Worm (Caenorhabditis elegans): ENCODE results near the gene C45B2.3.

Gene C45B2.3

ce11 chrX:6041995-6042481 is 40.7 kb upstream of the C45B2.3 start (continued):
- TF ChIP-seq mab-5 (tag; optimal IDR thresholded peaks at IDR 0.05), result peak; percentile 4
- TF ChIP-seq sma-3 (GFP tag; optimal IDR thresholded peaks at IDR 0.05), result peak; percentile 90
- peak; percentile 75 for TF ChIP-seq fos-1 (tag; optimal IDR thresholded peaks at IDR 0.05)
- no peak for TF ChIP-seq ztf-1 (GFP tag; conservative IDR thresholded peaks at IDR 0.05)
- peak; percentile 94 for TF ChIP-seq nhr-129 (tag; optimal IDR thresholded peaks at IDR 0.05)
- peak in 1 of 2 experiments; percentile 26 for TF ChIP-seq mdl-1 (tag; optimal IDR thresholded peaks at IDR 0.05)
- no peak for TF ChIP-seq zag-1 (tag; optimal IDR thresholded peaks at IDR 0.05)
- peak; percentile 56 for TF ChIP-seq gmeb-1 (tag; optimal IDR thresholded peaks at IDR 0.05)
- TF ChIP-seq alr-1 (tag; optimal IDR thresholded peaks at IDR 0.05), result no peak
- TF ChIP-seq lin-13 (GFP tag; optimal IDR thresholded peaks at IDR 0.05), result peak; percentile 64
- TF ChIP-seq nhr-6 (tag; optimal IDR thresholded peaks at IDR 0.05), result peak; percentile 74
- TF ChIP-seq sem-4 (tag; optimal IDR thresholded peaks at IDR 0.05), result peak; percentile 86
- no peak for TF ChIP-seq lin-11 (tag; optimal IDR thresholded peaks at IDR 0.05)
- no peak for TF ChIP-seq dmd-4 (tag; optimal IDR thresholded peaks at IDR 0.05)
- no peak for TF ChIP-seq unc-62 (GFP tag; optimal IDR thresholded peaks at IDR 0.05)
- no peak for TF ChIP-seq ceh-16 (tag; optimal IDR thresholded peaks at IDR 0.05)
- TF ChIP-seq elt-1 (tag; optimal IDR thresholded peaks at IDR 0.05), result no peak
- TF ChIP-seq elt-3 (tag; optimal IDR thresholded peaks at IDR 0.05), result no peak

ce11 chrX:6043283-6043682 is 39.5 kb upstream of the C45B2.3 start:
- TF ChIP-seq egl-27 (tag; optimal IDR thresholded peaks at IDR 0.05) (no peak), nhr-129 (tag; optimal IDR thresholded peaks at IDR 0.05) (peak; percentile 34), C34F6.9 (tag; optimal IDR thresholded peaks at IDR 0.05) (no peak), crh-2 (tag; optimal IDR thresholded peaks at IDR 0.05) (peak; percentile 1), nhr-21 (tag; optimal IDR thresholded peaks at IDR 0.05) (no peak), unc-39 (tag; optimal IDR thresholded peaks at IDR 0.05) (no peak), unc-62 (GFP tag; optimal IDR thresholded peaks at IDR 0.05) (no peak), nhr-12 (tag; optimal IDR thresholded peaks at IDR 0.05) (no peak), nhr-77 (tag; optimal IDR thresholded peaks at IDR 0.05) (no peak), F13H6.1 (tag; optimal IDR thresholded peaks at IDR 0.05) (peak; percentile 39)

- no peak for TF ChIP-seq nhr-77 (tag; optimal IDR thresholded peaks at IDR 0.05)
Measured at ce11 chrX:6048508-6048907, 34.3 kb upstream of the C45B2.3 start, which contains the start of gene pak-1. pak-1 (minus strand) TSS chrX:6048608.

ce11 chrX:6050078-6050477 is 32.7 kb upstream of the C45B2.3 start:
- TF ChIP-seq nhr-21 (tag; optimal IDR thresholded peaks at IDR 0.05) (peak; percentile 37), nhr-129 (tag; optimal IDR thresholded peaks at IDR 0.05) (peak; percentile 45), sma-3 (GFP tag; optimal IDR thresholded peaks at IDR 0.05) (peak; percentile 38), fos-1 (tag; optimal IDR thresholded peaks at IDR 0.05) (peak; percentile 56), nhr-237 (tag; optimal IDR thresholded peaks at IDR 0.05) (no peak), lsy-2 (tag; optimal IDR thresholded peaks at IDR 0.05) (peak in 1 of 2 experiments; percentile 20), nhr-23 (tag; optimal IDR thresholded peaks at IDR 0.05) (no peak), ceh-16 (tag; optimal IDR thresholded peaks at IDR 0.05) (no peak), lin-11 (tag; optimal IDR thresholded peaks at IDR 0.05) (no peak), ztf-4 (tag; optimal IDR thresholded peaks at IDR 0.05) (no peak), skn-1 (tag; optimal IDR thresholded peaks at IDR 0.05) (no peak), alr-1 (tag; optimal IDR thresholded peaks at IDR 0.05) (no peak)

- TF ChIP-seq nhr-77 (tag; optimal IDR thresholded peaks at IDR 0.05), result no peak
- TF ChIP-seq nhr-25 (tag; optimal IDR thresholded peaks at IDR 0.05), result peak; percentile 22
- peak; percentile 47 for TF ChIP-seq sma-9 (GFP tag; optimal IDR thresholded peaks at IDR 0.05)
- TF ChIP-seq sma-9 (tag; optimal IDR thresholded peaks at IDR 0.05), result no peak
- no peak for TF ChIP-seq C34F6.9 (tag; optimal IDR thresholded peaks at IDR 0.05)
- TF ChIP-seq lsy-2 (tag; optimal IDR thresholded peaks at IDR 0.05), result no peak
- peak; percentile 60 for TF ChIP-seq blmp-1 (tag; optimal IDR thresholded peaks at IDR 0.05; ENCODE audit: insufficient read depth)
- no peak for TF ChIP-seq elt-3 (tag; optimal IDR thresholded peaks at IDR 0.05)
- peak; percentile 38 for TF ChIP-seq sma-3 (GFP tag; optimal IDR thresholded peaks at IDR 0.05)
Measured at ce11 chrX:6050849-6051248, 31.9 kb upstream of the C45B2.3 start.

All from whole organism, L2 larva.